Worm (Caenorhabditis elegans) whole organism, L2 larva: Measurements from ENCODE around the gene C12D5.10.

ENCODE experiments used
- ceh-82 ChIP-seq: fragments of 150-350 bp; optimal IDR thresholded peaks from 2 replicates; lab custom pipeline; 2014; ENCODE audit warnings: missing biosample characterization, missing genetic modification characterization
- nhr-11 ChIP-seq: fragments of 150-350 bp; optimal IDR thresholded peaks from 2 replicates; lab custom pipeline; 2014; ENCODE audit warnings: missing biosample characterization, missing genetic modification characterization
- nhr-237 ChIP-seq: fragments of 150-350 bp; optimal IDR thresholded peaks from 2 replicates; lab custom pipeline; 2014; ENCODE audit warnings: missing biosample characterization, missing genetic modification characterization
- nhr-77 ChIP-seq: fragments of 150-350 bp; optimal IDR thresholded peaks from 2 replicates; lab custom pipeline; 2014; ENCODE audit warnings: missing biosample characterization, missing genetic modification characterization
- sma-9 ChIP-seq, 2 experiments: fragments of 150-350 bp in 1 of 2; sonication (generic microtip) in 1 of 2; optimal IDR thresholded peaks; 2 replicates each; lab custom pipeline; 2014 to 2016; ENCODE audit warnings: missing genetic modification characterization in 2 of 2, mild to moderate bottlenecking in 1 of 2, missing biosample characterization in 1 of 2, missing compliant biosample characterization in 1 of 2, missing genetic modification reagents in 1 of 2, moderate library complexity in 1 of 2
- snpc-4 ChIP-seq: fragments of 150-350 bp; optimal IDR thresholded peaks from 2 replicates; lab custom pipeline; 2014; ENCODE audit warnings: missing biosample characterization, missing genetic modification characterization
- unc-39 ChIP-seq: fragments of 150-350 bp; optimal IDR thresholded peaks from 2 replicates; lab custom pipeline; 2014; ENCODE audit warnings: missing biosample characterization, missing genetic modification characterization
- zag-1 ChIP-seq: fragments of 150-350 bp; optimal IDR thresholded peaks from 2 replicates; lab custom pipeline; 2014; ENCODE audit warnings: missing biosample characterization, missing genetic modification characterization

DNA sequence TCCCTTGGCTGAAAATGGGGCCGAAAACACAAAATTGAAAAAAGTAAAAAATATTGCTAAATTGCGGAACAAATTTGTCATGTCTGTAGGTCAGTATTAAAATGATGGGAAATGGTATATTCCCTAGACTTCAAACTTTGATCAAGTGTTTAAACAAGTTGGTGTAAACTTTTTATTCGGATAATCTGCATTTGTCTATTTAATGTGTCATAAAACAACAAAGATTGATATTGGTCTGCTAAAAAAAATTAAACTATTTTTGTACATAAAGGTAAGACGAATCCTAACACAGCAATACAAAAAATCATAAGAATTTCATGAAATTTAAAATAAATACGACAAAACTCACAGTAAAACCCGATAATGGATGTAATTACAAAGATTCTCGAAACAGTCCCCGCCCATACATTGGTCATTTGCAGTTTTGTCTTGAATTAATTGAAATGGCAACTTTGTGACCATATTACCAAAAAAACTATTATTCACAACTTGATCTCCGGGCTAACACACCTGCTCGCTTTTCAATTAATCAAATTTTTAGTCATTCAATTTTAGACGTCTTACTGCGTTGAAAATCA is 30.8 kb upstream of the C12D5.10 start, which contains the start of the genes ZK105.6 and ZK105.8:
- TF ChIP-seq snpc-4 (tag; lab: Kevin White, UChicago) (no peak), nhr-77 (no peak), sma-9 (GFP tag; optimal IDR thresholded peaks at IDR 0.05; lab: Kevin White, UChicago) (no peak), sma-9 (tag; optimal IDR thresholded peaks at IDR 0.05; lab: Kevin White, UChicago) (no peak), zag-1 (tag; lab: Kevin White, UChicago) (no peak), nhr-237 (tag; lab: Kevin White, UChicago) (no peak), ceh-82 (tag; lab: Kevin White, UChicago) (no peak), nhr-11 (tag; lab: Kevin White, UChicago) (no peak), unc-39 (no peak)
